Worm (Caenorhabditis elegans): ENCODE measurements around the gene Y57A10C.9.

- TF ChIP-seq pha-4 (tag; optimal IDR thresholded peaks at IDR 0.05) (no peak), ceh-9 (tag; optimal IDR thresholded peaks at IDR 0.05) (no peak), ceh-30 (tag; optimal IDR thresholded peaks at IDR 0.05) (no peak), hlh-13 (GFP tag; optimal IDR thresholded peaks at IDR 0.05) (no peak), pros-1 (tag; optimal IDR thresholded peaks at IDR 0.05) (no peak), unc-86 (tag; optimal IDR thresholded peaks at IDR 0.05) (no peak), nfya-1 (tag; optimal IDR thresholded peaks at IDR 0.05) (no peak)
These were observed 44.7 kb downstream of the Y57A10C.9 start, which contains the start of gene Y57A10B.7 for ce11 chrII:12393690-12394089.

Data from whole organism, late embryonic.